In genomic region chr2L:20851592-20851991, dm6 we compare ENCODE assay signal across 3 fruit fly cellular contexts.
TF ChIP-seq lines count a peak whose summit lies in the region.

No protein-coding gene starts in this region.

- peak; percentile 79 for TF ChIP-seq CTCF in whole organism, embryonic (GFP tag; optimal IDR thresholded peaks at IDR 0.05; lab: Kevin White, UChicago)

TF ChIP-seq in whole organism, embryonic, 481 proteins besides CTCF, POLR2A, EP300 and RAD21 (continues in another document):
- TF ChIP-seq stwl (tag; optimal IDR thresholded peaks at IDR 0.05; lab: Kevin White, UChicago) (peak; percentile 56), Xbp1 (GFP tag; optimal IDR thresholded peaks at IDR 0.05; lab: Kevin White, UChicago) (no peak), Vsx1 (GFP tag; optimal IDR thresholded peaks at IDR 0.05; lab: Kevin White, UChicago) (no peak), CG15514 (GFP tag; optimal IDR thresholded peaks at IDR 0.05; lab: Kevin White, UChicago) (peak; percentile 10), CG13287 (GFP tag; IDR thresholded peaks at IDR 0.05; lab: Robert Waterston, UW; ENCODE audit: partially characterized antibody) (peak; percentile 8; the same call in 1 of the 2 replicates), da (GFP tag; optimal IDR thresholded peaks at IDR 0.05; lab: Kevin White, UChicago) (no peak), CG14441 (GFP tag; IDR thresholded peaks at IDR 0.05; lab: Robert Waterston, UW) (no peak), salm (tag; optimal IDR thresholded peaks at IDR 0.05; lab: Kevin White, UChicago) (no peak), GATAe (GFP tag; conservative IDR thresholded peaks at IDR 0.05; lab: Robert Waterston, UW) (no peak), Optix (GFP tag; IDR thresholded peaks at IDR 0.05; lab: Robert Waterston, UW) (no peak), CG15073 (GFP tag; optimal IDR thresholded peaks at IDR 0.05; lab: Kevin White, UChicago) (no peak), Mad (GFP tag; optimal IDR thresholded peaks at IDR 0.05; lab: Kevin White, UChicago) (no peak), Med (GFP tag; lab: Kevin White, UChicago) (peak; percentile 39), CG2199 (GFP tag; IDR thresholded peaks at IDR 0.05; lab: Robert Waterston, UW) (peak; percentile 82; the same call in 1 of the 3 replicates), ranshi (GFP tag; IDR thresholded peaks at IDR 0.05; lab: Robert Waterston, UW) (peak; percentile 82), E2f2 (GFP tag; IDR thresholded peaks at IDR 0.05; lab: Robert Waterston, UW) (peak; percentile 52), HmgZ (tag; optimal IDR thresholded peaks at IDR 0.05; lab: Kevin White, UChicago) (peak; percentile 33), Neu2 (GFP tag; optimal IDR thresholded peaks at IDR 0.05; lab: Kevin White, UChicago; ENCODE audit: borderline replicate concordance) (no peak), jing (GFP tag; optimal IDR thresholded peaks at IDR 0.05; lab: Kevin White, UChicago) (no peak), sr (GFP tag; IDR thresholded peaks at IDR 0.05; lab: Robert Waterston, UW) (no peak), CG3995 (GFP tag; optimal IDR thresholded peaks at IDR 0.05; lab: Kevin White, UChicago) (no peak), tna (GFP tag; IDR thresholded peaks at IDR 0.05; lab: Robert Waterston, UW; ENCODE audit: partially characterized antibody) (no peak), CG11504 (tag; optimal IDR thresholded peaks at IDR 0.05; lab: Kevin White, UChicago) (peak; percentile 83), CG31224 (GFP tag; IDR thresholded peaks at IDR 0.05; lab: Robert Waterston, UW) (no peak), CG15601 (tag; optimal IDR thresholded peaks at IDR 0.05; lab: Kevin White, UChicago) (peak; percentile 74), CG33213 (GFP tag; optimal IDR thresholded peaks at IDR 0.05; lab: Kevin White, UChicago) (no peak), CG12299 (tag; optimal IDR thresholded peaks at IDR 0.05; lab: Kevin White, UChicago) (no peak), CG16813 (GFP tag; IDR thresholded peaks at IDR 0.05; lab: Robert Waterston, UW; ENCODE audit: partially characterized antibody) (no peak), Oli (tag; optimal IDR thresholded peaks at IDR 0.05; lab: Kevin White, UChicago) (no peak), ro (GFP tag; IDR thresholded peaks at IDR 0.05; lab: Robert Waterston, UW) (no peak), Dp (GFP tag; optimal IDR thresholded peaks at IDR 0.05; lab: Kevin White, UChicago) (peak; percentile 45)

TF ChIP-seq in whole organism, prepupa, 60 proteins besides CTCF, POLR2A, EP300 and RAD21:
- TF ChIP-seq CG11902 (GFP tag; optimal IDR thresholded peaks at IDR 0.05; lab: Kevin White, UChicago) (no peak), Eip78C (GFP tag; lab: Kevin White, UChicago) (peak; percentile 14)

TF ChIP-seq in whole organism, pupa, 21 proteins besides CTCF, POLR2A, EP300 and RAD21:
- no peak for TF ChIP-seq CG8159 (tag; optimal IDR thresholded peaks at IDR 0.05; lab: Kevin White, UChicago)
- no peak for TF ChIP-seq EcR (GFP tag; optimal IDR thresholded peaks at IDR 0.05; lab: Kevin White, UChicago)
- TF ChIP-seq D1 (tag; optimal IDR thresholded peaks at IDR 0.05; lab: Kevin White, UChicago) = peak; percentile 58
- no peak for TF ChIP-seq Ets98B (GFP tag; IDR thresholded peaks at IDR 0.05; lab: Robert Waterston, UW)
